Fruit fly (Drosophila melanogaster) Kc167 (cell line): ENCODE results near the gene Elovl7.

ENCODE experiments used
- Myc ChIP-seq: fragments of >200 bp; optimal IDR thresholded peaks from 2 replicates; lab custom pipeline; 2017; ENCODE audit warnings: missing external identifiers
- Sin3A ChIP-seq: fragments of >200 bp; optimal IDR thresholded peaks from 2 replicates; lab custom pipeline; 2018; ENCODE audit warnings: missing external identifiers
- h ChIP-seq: fragments of >200 bp; optimal IDR thresholded peaks from 3 replicates; lab custom pipeline; 2018; ENCODE audit warnings: missing external identifiers
- insv ChIP-seq: fragments of >200 bp; optimal IDR thresholded peaks from 3 replicates; lab custom pipeline; 2018; ENCODE audit warnings: missing external identifiers
- psq ChIP-seq: fragments of >200 bp; optimal IDR thresholded peaks from 2 replicates; lab custom pipeline; 2017; ENCODE audit warnings: missing external identifiers
- ttk ChIP-seq: sonication (Bioruptor generic); optimal IDR thresholded peaks from 2 replicates; lab custom pipeline; 2017; ENCODE audit warnings: missing external identifiers

Gene Elovl7

DNA sequence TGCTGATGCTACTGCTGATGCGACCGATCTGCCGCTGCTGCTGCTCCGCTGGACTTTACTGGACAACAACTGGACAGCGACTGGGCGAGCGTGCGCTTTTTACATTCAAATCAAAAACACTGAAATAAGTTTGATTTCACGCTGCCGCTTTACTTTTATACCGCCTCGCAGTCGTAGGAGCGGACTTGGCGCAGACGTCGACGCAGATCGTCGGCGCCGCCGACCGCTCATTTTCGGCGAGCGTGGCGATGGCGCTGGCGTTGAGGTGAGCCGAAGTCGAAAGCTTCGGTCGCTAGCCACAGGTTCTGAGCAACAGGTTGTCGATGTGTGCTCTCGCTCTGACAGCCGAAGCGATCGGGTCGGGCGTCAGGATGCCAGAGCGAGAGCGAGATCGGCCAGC is at the start of gene Elovl7:
Gene Elovl7, minus strand, starts transcription at position 131 of the 400 bp plus-strand sequence.
- TF ChIP-seq h (lab: Kevin White, UChicago): no peak
- no peak for TF ChIP-seq Myc (lab: Kevin White, UChicago)
- TF ChIP-seq Sin3A (lab: Kevin White, UChicago): no peak
- no peak for TF ChIP-seq insv (lab: Kevin White, UChicago)
- no peak for TF ChIP-seq psq (lab: Kevin White, UChicago)
- no peak for TF ChIP-seq ttk (lab: Kevin White, UChicago)

DNA sequence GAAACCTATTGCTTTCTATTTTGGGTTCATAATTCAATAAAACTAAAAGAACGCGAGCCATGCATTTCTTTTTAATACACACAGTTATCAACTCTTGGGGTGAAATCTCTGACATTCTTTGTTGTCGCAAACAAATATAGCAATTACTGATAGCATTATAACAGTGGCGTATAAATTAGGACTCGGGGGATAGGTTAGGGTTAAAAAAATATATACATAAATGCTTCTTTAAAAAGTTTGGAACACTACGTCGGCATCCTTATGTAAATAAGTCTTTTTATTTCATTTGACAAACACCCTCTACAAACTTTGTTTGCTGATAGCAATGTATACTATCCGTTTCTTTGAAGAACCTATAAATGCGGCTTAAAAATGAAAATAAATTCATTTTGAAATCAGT is 45.2 kb upstream of the Elovl7 start, which contains the start of gene CG43060:
Gene CG43060, plus strand, starts transcription at position 382 of the 400 bp plus-strand sequence.
- TF ChIP-seq Sin3A (lab: Kevin White, UChicago): no peak
- no peak for TF ChIP-seq ttk (lab: Kevin White, UChicago)
- TF ChIP-seq psq (lab: Kevin White, UChicago): no peak
- no peak for TF ChIP-seq h (lab: Kevin White, UChicago)
- TF ChIP-seq insv (lab: Kevin White, UChicago): no peak
- no peak for TF ChIP-seq Myc (lab: Kevin White, UChicago)

DNA sequence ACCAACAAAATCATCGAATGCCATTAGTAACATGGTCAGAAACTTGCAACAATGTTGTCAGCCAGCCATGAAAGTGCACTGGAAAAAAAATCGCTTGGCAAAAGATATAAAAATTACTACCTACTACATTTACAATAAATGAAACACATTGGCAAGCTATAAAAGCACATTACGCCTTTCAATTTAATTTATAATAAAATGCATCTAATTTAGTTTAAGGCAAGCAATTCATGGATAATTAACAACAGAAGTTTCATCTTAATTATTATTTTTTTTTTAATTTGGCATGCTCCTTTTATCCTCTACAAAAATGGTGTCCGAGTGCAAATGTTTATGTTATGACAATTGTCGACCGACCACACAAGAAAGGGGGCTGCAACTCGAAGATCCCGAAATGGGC is 43.3 kb upstream of the Elovl7 start:
- no peak for TF ChIP-seq ttk (lab: Kevin White, UChicago)
- no peak for TF ChIP-seq h (lab: Kevin White, UChicago)
- no peak for TF ChIP-seq Sin3A (lab: Kevin White, UChicago)
- no peak for TF ChIP-seq insv (lab: Kevin White, UChicago)
- no peak for TF ChIP-seq Myc (lab: Kevin White, UChicago)
- TF ChIP-seq psq (lab: Kevin White, UChicago): no peak

DNA sequence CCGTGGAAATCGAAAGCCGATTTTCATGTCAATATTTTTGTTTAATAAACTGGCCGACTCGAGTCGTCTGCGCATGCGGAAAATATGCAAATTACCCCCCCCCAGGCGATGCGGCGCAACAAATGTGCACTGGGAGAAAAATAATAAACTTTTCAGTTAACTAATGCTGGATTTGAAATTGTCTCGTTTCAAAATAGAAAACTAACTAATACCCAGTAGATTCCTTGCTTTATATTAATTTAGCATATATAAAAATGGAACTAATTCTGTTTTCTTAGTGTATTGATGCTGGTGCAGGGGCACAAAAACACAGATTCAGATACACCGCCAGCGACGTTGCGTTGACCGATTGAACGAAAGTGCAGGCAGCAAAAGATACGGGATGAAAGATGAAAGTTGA is 42.2 kb upstream of the Elovl7 start:
- no peak for TF ChIP-seq psq (lab: Kevin White, UChicago)
- no peak for TF ChIP-seq h (lab: Kevin White, UChicago)
- TF ChIP-seq ttk (lab: Kevin White, UChicago): no peak

DNA sequence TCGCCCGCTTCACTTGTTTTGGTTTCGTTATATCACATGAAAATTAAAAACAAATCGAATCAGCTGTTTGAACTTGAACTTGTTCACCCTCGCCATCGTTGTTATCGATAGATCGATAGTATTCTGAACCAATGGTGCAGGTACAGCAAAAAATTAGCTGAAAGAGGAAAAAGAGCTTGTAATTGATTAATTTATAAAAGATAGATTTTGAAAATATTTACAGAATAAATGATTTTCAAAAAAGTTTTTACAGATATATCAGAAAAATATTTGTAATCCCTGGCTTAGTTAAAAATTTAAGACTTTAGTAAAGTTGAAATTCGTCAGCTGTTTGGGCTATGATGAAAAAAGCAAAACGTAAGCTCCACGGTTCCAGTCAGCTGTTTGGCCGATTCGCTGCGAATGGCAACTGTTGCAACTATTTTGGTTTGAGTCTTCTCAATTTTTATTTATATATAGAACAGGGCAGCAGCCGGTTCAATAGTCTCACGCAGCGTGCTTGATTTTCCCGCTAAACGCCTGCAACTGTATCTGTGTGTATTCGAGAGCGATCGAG is 37.3 kb upstream of the Elovl7 start, which contains the start of the genes CG11035 and unc-45:
Gene CG11035, minus strand, starts transcription at position 87 of the 556 bp plus-strand sequence.
Gene unc-45, plus strand, starts transcription at position 379 of the 556 bp plus-strand sequence.
- TF ChIP-seq h (lab: Kevin White, UChicago) (no peak), Myc (lab: Kevin White, UChicago) (no peak), Sin3A (lab: Kevin White, UChicago) (no peak), insv (lab: Kevin White, UChicago) (no peak), ttk (lab: Kevin White, UChicago) (no peak), psq (lab: Kevin White, UChicago) (no peak)

DNA sequence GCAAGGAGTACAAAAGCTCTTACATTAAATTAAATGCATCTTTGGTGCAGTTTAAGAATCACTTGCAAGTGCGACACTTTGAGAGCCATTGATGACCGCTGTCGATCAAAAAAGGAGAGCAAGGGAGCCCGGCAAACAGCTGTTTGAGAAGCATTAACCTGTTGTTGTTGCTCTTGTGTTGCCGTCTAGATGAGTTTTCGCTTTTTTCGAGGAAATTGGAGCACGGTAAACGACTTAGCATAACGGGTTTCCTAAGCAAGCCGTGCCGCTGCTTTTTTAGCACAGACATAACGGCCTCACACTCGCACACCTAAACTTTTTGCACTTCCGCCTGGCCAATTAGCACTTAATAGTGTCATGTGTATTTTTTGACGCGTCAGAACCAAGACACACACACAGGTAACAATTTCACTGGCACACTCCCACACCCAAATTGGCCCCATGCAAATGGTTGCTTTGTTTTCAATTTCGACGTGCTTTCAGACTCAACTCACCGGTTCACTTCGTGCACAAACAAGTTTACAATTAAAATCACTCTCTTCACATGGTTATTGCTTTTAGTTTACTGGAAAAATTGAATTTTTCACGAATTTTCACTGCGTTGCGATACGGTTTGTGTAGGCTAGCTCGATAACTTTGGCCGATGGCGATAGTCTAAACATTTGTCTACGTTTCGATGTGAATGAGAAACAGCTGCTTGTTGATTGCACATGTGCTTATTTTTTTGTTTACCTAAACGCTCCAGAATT is 34.7 kb upstream of the Elovl7 start, which contains the start of the genes CG10903 and CG2747:
Gene CG10903, plus strand, starts transcription at position 261 of the 749 bp plus-strand sequence.
Gene CG2747, minus strand, starts transcription at position 640 of the 749 bp plus-strand sequence.
- no peak for TF ChIP-seq Myc (lab: Kevin White, UChicago)

DNA sequence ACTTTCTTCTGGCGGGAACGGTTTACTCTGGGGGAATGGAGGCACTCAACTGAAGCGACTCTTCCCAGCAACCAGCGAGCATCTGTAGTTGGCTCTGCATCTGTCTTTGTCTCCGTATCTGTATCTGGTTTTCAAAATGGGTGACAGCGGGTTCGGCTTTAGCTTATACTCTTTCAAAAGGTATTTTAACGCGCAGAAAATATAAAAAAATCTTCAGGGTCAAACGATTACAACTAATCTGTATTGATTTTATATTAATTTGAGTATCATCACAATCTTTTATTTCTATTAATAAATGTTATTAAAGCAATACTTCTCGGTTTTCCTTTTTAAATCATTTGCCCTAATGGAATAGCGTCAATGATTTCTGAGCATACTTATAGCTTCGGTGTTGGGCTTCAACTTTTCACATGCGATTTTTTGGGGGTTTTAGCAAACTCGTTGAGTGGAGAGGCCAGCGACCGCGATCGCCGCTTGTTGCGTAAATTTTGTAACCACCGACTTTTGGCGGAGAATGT is 33.9 kb upstream of the Elovl7 start, which contains the start of gene ImpE3:
Gene ImpE3, minus strand, starts transcription at position 51 of the 518 bp plus-strand sequence.
- TF ChIP-seq ttk (lab: Kevin White, UChicago) (no peak), h (lab: Kevin White, UChicago) (no peak), psq (lab: Kevin White, UChicago) (no peak), Sin3A (lab: Kevin White, UChicago) (no peak), Myc (lab: Kevin White, UChicago) (no peak), insv (lab: Kevin White, UChicago) (no peak)

DNA sequence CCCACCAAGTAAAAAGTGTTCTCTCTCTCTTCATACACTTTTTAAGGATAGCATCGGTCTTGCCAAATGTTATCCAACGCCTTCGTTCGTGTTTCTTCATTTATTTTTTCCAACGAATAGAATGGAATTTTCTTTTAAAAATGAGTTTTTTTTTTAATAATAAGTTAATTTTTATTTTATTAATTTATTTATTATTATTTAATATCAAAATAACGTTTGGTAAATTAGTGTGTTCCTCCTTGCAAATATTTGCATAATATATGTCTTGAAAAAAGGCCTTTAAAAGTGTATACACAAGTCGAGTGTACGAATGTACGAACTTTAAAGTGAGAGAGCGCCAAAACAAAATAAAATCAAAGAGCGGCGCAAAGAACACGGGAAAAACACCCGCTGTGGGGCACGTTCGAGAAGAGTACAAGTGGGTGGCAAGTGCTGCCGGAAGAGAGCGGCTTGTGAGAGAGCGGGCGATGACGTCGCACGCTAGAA is 31.6 kb upstream of the Elovl7 start:
- TF ChIP-seq psq (lab: Kevin White, UChicago) (no peak), Sin3A (lab: Kevin White, UChicago) (no peak), Myc (lab: Kevin White, UChicago) (no peak), insv (lab: Kevin White, UChicago) (no peak), h (lab: Kevin White, UChicago) (no peak)

DNA sequence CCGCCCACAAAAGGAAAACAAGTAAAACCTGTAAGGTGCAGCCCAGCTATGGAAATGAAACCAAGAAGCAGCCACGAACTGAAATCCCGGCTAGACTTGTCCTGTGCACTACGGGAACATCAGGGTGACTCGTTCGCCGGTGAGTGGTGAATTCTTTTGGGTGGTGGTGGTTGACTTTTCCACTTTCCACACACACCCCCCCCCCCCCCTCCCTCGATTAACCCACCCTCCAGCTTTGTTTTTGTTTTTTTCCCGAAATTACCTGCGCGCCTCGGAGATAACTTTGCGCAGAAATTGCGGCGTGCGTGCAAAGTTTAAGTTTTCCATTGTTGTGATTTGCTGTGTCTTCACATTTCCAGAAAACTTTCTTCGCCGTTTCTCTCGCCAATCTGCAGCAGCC is 30.9 kb upstream of the Elovl7 start:
- TF ChIP-seq insv (lab: Kevin White, UChicago) (no peak), ttk (lab: Kevin White, UChicago) (no peak), h (lab: Kevin White, UChicago) (no peak), Myc (lab: Kevin White, UChicago) (no peak), Sin3A (lab: Kevin White, UChicago) (no peak), psq (lab: Kevin White, UChicago) (no peak)

DNA sequence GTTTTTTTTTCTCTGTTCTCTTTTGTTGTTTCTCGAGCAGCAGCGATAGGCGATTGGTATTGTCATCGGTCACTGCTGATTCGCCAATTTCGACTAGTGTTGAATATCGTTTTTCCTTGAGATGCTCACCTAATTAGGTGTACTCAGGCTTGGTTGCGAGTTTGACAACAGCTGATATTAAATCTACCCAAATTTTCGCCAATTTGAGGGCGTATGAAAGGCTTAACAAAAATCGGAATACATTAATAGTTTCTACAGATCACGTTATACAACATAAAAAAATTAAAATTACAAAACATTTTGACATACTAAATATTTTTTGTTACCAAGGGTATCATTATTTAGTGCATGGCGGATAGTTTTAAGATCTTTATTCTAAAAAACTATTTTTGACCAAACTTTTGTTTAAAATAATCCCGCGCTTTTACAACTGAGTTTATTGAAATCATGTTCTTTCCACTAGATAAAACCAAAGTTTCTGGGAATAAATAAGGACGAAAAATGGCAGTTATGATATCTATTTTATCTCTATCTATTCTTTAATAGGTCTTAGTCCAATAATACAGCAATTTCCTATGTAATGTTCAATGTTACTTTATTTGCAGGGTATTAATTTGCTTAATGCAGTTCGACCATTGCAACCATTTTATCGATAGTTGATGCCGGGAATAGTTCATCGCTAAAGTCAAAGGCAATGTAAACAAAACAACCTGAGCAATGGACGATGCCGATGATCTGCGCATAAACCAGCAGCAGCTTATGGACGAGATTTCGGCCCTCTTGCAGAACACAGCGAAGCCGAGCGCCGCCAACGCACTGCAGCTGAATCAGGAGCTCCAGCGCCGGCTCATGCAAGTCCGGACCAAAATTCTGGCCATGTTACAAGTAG is 17.7 kb upstream of the Elovl7 start, which contains the start of the genes CG10435 and Pbp95:
Gene CG10435, minus strand, starts transcription at position 81 of the 889 bp plus-strand sequence.
Gene Pbp95, plus strand, starts transcription at position 671 of the 889 bp plus-strand sequence.
- no peak for TF ChIP-seq h (lab: Kevin White, UChicago)
- no peak for TF ChIP-seq psq (lab: Kevin White, UChicago)
- no peak for TF ChIP-seq Sin3A (lab: Kevin White, UChicago)
- TF ChIP-seq Myc (lab: Kevin White, UChicago): no peak
- TF ChIP-seq ttk (lab: Kevin White, UChicago): no peak
- no peak for TF ChIP-seq insv (lab: Kevin White, UChicago)
